Worm (Caenorhabditis elegans) whole organism, young adult: ENCODE data around the gene F14H3.14.

ENCODE experiments used
- D2030.7 ChIP-seq: fragments of 200-800 bp; sonication (Bioruptor generic); IDR thresholded peaks from 2 replicates; pipeline ENCODE4 v1.3.6; 2022; ENCODE audit warnings: missing genetic modification reagents, missing genetic modification characterization, missing compliant biosample characterization
- F10E7.11 ChIP-seq: sonication (generic microtip); optimal IDR thresholded peaks from 2 replicates; lab custom pipeline; 2017; ENCODE audit warnings: mild to moderate bottlenecking, missing genetic modification characterization, moderate library complexity, missing compliant biosample characterization
- attf-6 ChIP-seq: fragments of 200-800 bp; sonication (Bioruptor generic); IDR thresholded peaks from 2 replicates; pipeline ENCODE4 v1.3.6; 2022; ENCODE audit warnings: missing genetic modification reagents, missing genetic modification characterization, missing compliant biosample characterization
- ceh-91 ChIP-seq: fragments of 200-800 bp; sonication (Bioruptor generic); IDR thresholded peaks from 2 replicates; pipeline ENCODE4 v1.3.6; 2022; ENCODE audit warnings: missing genetic modification reagents, missing genetic modification characterization, missing compliant biosample characterization
- die-1 ChIP-seq: sonication (generic microtip); optimal IDR thresholded peaks from 2 replicates; lab custom pipeline; 2016; ENCODE audit warnings: missing genotype, mild to moderate bottlenecking, missing genetic modification characterization, missing compliant biosample characterization
- madf-3 ChIP-seq: fragments of 200-800 bp; sonication (Bioruptor generic); IDR thresholded peaks from 2 replicates; pipeline ENCODE4 v1.3.6; 2022; ENCODE audit warnings: missing genetic modification reagents, missing genetic modification characterization, missing compliant biosample characterization
- unc-130 ChIP-seq: sonication (generic microtip); optimal IDR thresholded peaks from 2 replicates; lab custom pipeline; 2016; ENCODE audit warnings: missing genetic modification reagents, missing genetic modification characterization, missing compliant biosample characterization
- xnd-1 ChIP-seq: sonication (generic microtip); optimal IDR thresholded peaks from 2 replicates; lab custom pipeline; 2016; ENCODE audit warnings: missing genotype, missing genetic modification reagents, missing genetic modification characterization, missing compliant biosample characterization

DNA sequence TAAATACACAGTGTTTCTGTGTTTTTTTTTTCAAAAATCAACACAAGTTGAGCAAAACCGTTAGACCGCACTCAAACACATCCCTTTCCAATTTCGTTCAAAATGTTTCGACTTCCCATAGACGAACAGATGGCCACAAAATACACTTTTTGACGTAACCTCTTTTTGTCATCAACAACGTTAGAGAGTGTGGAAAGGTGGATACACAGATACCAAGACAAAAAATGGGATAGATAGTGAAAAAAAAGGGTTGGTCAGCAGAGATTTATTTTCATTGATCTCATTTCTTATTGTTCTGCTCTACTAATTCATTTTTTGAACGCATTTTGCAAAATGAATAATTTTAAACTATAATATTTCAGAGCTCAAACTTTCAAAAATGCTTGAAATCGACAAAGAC, 32.2 kb upstream of the F14H3.14 start:
- TF ChIP-seq F10E7.11 (no peak), madf-3 (GFP tag; lab: Robert Waterston, UW) (no peak), D2030.7 (GFP tag; lab: Robert Waterston, UW) (no peak), xnd-1 (tag; lab: Kevin White, UChicago) (no peak), unc-130 (GFP tag; lab: Kevin White, UChicago) (no peak), die-1 (tag; lab: Kevin White, UChicago) (no peak), attf-6 (no peak), ceh-91 (no peak)
